Fruit fly (Drosophila melanogaster) S2 (cell line): ENCODE data around the gene wisp.
A peak's percentile ranks its signal among the peaks of the same experiment; 100 is the strongest.

Experiments used
- CG8478 ChIP-seq: fragments of >200 bp; optimal IDR thresholded peaks from 2 replicates; lab custom pipeline; 2018
- CTCF ChIP-seq, 2 experiments: fragments of >200 bp; optimal IDR thresholded peaks; 2 replicates each; lab custom pipeline; 2018

The wisp gene

DNA sequence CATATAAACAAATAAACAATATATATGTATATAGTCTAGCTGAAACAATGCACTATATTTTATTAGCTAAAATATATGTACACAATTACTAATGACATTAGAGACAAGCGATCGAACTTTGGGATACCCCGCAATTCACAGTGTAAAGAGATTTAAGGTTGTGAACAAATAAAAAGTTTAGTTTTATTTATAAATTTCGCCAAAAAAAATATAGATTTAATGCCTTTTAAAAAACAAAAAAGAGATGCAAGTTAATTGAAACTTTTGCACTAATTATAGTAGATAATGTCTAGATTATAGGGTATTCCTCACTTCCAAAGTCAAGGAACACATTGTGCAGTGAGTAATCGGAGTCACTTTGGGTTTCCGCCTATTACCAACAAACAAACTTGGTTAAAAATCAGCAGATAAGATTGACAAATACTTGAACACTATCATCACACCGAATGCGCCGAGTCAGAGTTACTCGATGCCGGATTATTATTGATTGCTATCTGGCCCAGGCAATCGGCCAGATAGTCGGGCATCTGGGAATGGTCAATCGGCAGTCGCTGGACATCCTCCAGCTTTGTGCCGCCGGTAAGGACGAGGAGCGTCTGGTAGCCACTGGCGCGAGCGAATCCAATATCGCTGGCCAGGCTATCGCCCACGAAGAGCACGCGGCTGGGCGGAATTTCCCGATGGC, 18.5 kb upstream of the wisp start:
- TF ChIP-seq CG8478 (lab: Kevin White, UChicago) (no peak), CTCF (optimal IDR thresholded peaks at IDR 0.05; lab: Kevin White, UChicago) (no peak)

- TF ChIP-seq CG8478 (lab: Kevin White, UChicago): no peak
- TF ChIP-seq CTCF (optimal IDR thresholded peaks at IDR 0.05; lab: Kevin White, UChicago): no peak
Observed at dm6 chrX:11877165-11877564, 16.6 kb upstream of the wisp start, which contains the start of gene CG10352. Gene CG10352, minus strand, starts transcription at chrX:11877168.

DNA sequence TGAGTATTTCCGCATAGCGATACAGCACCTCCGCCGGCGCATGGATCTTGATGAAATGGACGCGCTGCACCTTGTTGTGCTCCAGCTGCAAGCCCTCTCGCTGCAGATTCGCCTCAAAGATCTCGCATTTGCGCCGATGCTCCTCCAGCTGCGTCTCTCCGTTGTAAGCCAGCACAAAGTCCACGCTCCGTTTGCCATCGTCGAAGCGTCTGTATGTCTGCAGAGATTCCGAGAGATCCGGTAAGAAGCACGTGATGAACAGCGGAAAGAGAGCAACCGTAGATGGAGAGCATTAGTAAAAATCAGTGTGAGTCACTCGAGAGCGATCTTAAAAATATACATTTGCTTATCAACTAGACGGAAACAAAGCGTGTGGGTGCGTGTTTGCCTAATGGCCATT, 12.1 kb upstream of the wisp start:
- no peak for TF ChIP-seq CTCF (optimal IDR thresholded peaks at IDR 0.05; lab: Kevin White, UChicago)
- no peak for TF ChIP-seq CG8478 (lab: Kevin White, UChicago)

- no peak for TF ChIP-seq CTCF (optimal IDR thresholded peaks at IDR 0.05; lab: Kevin White, UChicago)
- TF ChIP-seq CG8478 (lab: Kevin White, UChicago): no peak
Observed at dm6 chrX:11882447-11882846, 11.3 kb upstream of the wisp start.

- no peak for TF ChIP-seq CG8478 (lab: Kevin White, UChicago)
- no peak for TF ChIP-seq CTCF (optimal IDR thresholded peaks at IDR 0.05; lab: Kevin White, UChicago)
Observed at dm6 chrX:11884134-11884533, 9.6 kb upstream of the wisp start.

- TF ChIP-seq CTCF (optimal IDR thresholded peaks at IDR 0.05; lab: Kevin White, UChicago) (no peak), CG8478 (lab: Kevin White, UChicago) (no peak)
Observed at dm6 chrX:11885356-11885755, 8.4 kb upstream of the wisp start.

DNA sequence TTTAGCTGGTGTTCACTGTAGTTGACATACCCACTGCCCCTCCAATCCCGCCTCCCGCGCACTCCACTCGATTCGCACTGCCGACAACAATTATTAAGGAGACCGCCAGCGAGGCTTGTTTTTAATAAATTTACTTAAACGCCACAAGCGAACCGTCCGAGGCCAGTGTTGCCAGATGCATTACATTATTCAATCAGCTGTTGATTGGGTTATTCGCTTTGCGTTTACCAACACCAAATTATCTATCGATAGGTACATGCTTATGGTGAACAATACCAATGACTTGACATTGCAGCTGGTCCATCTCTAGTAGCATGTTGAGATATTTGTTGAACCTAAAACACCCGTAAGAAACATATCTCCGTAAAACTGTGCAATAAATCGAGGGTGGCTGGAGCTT, 6.8 kb upstream of the wisp start, which contains the start of the genes CG10353 and SelG:
TSS of gene CG10353 (minus strand) at position 187 of the 400 bp plus-strand sequence.
TSS of gene SelG (plus strand) at position 309 of the 400 bp plus-strand sequence.
- TF ChIP-seq CG8478 (lab: Kevin White, UChicago) (no peak), CTCF (optimal IDR thresholded peaks at IDR 0.05; lab: Kevin White, UChicago) (peak; percentile 19)

dm6 chrX:11888142-11888541, 5.6 kb upstream of the wisp start, which contains the start of gene CG1840:
Gene CG1840, plus strand, starts transcription at chrX:11888352.
- TF ChIP-seq CG8478 (lab: Kevin White, UChicago) (no peak), CTCF (optimal IDR thresholded peaks at IDR 0.05; lab: Kevin White, UChicago) (no peak)

DNA sequence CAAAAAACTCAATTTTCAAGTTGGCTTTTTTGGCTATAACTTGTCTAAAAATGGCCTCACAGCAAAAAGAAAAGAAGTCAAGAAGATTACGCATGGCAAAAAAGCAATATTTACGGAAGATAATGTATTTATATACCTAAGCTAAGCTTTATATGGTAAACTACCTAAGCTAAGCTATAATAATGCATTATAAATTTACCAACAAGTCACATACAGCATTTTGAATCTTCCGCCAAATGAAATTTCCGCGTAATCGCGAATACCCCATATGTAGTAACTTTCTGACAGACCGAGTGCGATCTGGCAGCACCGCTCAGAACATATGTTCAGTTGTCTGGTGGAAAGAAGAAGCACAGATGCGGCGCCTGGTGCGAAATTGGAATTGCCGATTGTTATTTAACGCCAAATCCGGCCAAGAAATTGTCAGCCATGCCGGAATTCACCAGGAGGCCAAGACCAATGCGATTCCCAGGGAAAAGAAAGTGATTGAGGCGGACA, 2.0 kb upstream of the wisp start, which contains the start of gene sicily:
TSS of gene sicily (plus strand) at position 51 of the 498 bp plus-strand sequence.
- TF ChIP-seq CG8478 (lab: Kevin White, UChicago): no peak
- no peak for TF ChIP-seq CTCF (optimal IDR thresholded peaks at IDR 0.05; lab: Kevin White, UChicago)

- TF ChIP-seq CTCF (optimal IDR thresholded peaks at IDR 0.05; lab: Kevin White, UChicago): no peak
- no peak for TF ChIP-seq CG8478 (lab: Kevin White, UChicago)
Observed at dm6 chrX:11894198-11894597, 455 bp downstream of the wisp start.

dm6 chrX:11895141-11895540, 1.4 kb downstream of the wisp start:
- TF ChIP-seq CTCF (optimal IDR thresholded peaks at IDR 0.05; lab: Kevin White, UChicago) (no peak), CG8478 (lab: Kevin White, UChicago) (no peak)

dm6 chrX:11905144-11905543, 11.4 kb downstream of the wisp start, which contains the start of gene Upf1:
Gene Upf1, minus strand, starts transcription at chrX:11905371.
- TF ChIP-seq CTCF (optimal IDR thresholded peaks at IDR 0.05; lab: Kevin White, UChicago) (no peak), CG8478 (lab: Kevin White, UChicago) (no peak)

- TF ChIP-seq CG8478 (lab: Kevin White, UChicago) (no peak), CTCF (optimal IDR thresholded peaks at IDR 0.05; lab: Kevin White, UChicago) (no peak)
Observed at dm6 chrX:11906818-11907281, 13.1 kb downstream of the wisp start, which contains the start of gene CG43156. Gene CG43156, minus strand, starts transcription at chrX:11906868.

DNA sequence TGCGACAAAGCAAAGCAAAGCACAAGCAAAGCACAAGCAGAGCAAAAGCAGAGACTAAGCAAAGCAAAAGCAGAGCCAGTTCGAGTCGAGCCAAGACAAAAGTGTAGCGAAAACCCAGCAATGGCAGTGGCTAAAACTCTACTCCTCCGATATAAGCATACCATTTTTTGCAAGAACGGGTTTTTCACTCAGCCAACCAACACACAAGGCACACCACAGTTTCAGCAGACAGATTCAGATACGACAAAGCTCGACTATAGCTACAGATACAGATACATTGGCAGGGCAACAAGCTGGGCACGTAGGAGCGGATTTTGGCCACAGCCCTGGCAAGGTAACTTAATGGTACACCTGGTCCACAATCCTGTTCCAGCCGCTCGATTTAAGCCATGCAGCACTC, 19.8 kb downstream of the wisp start:
- TF ChIP-seq CG8478 (lab: Kevin White, UChicago): no peak
- TF ChIP-seq CTCF (optimal IDR thresholded peaks at IDR 0.05; lab: Kevin White, UChicago): no peak

DNA sequence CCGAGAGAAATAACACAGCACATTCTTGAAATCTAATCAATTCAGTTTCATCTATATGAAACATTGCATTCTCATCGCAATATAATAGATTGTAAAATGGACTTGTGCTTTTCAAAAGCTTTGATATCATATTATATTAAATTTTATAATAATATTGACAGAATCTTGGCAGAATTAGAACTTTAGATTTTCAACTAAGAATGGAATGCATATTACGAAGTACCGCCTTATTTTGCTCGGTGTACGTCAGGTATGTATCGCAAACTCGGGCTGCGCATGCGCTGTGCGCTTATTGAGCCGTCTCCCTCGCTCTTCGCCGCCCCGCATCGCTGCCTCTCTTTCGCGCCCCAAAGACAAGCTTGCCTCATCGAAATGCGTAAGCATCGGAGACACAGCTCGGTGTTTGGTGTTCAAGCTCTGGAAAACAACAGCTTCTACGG, 21.4 kb downstream of the wisp start:
- no peak for TF ChIP-seq CG8478 (lab: Kevin White, UChicago)
- no peak for TF ChIP-seq CTCF (optimal IDR thresholded peaks at IDR 0.05; lab: Kevin White, UChicago)
